Fruit fly (Drosophila melanogaster) whole organism, embryonic: ENCODE measurements around the gene TotM.

ENCODE experiments used
- ATbp ChIP-seq: fragments of 200-800 bp; sonication (Bioruptor generic); optimal IDR thresholded peaks from 2 replicates; lab custom pipeline; 2017; ENCODE audit warnings: missing biosample characterization, mild to moderate bottlenecking, missing genetic modification characterization, missing genetic modification reagents
- Atf-2 ChIP-seq: fragments of 200-800 bp; sonication (Bioruptor generic); optimal IDR thresholded peaks from 2 replicates; lab custom pipeline; 2016; ENCODE audit warnings: missing biosample characterization, missing genetic modification characterization
- Bdp1 ChIP-seq: fragments of 200-800 bp; sonication (Bioruptor generic); optimal IDR thresholded peaks from 3 replicates; lab custom pipeline; 2016; ENCODE audit warnings: missing biosample characterization, missing genetic modification characterization
- Blimp-1 ChIP-seq: fragments of 200-800 bp; sonication (Bioruptor generic); optimal IDR thresholded peaks from 3 replicates; lab custom pipeline; 2018; ENCODE audit warnings: missing biosample characterization, missing genetic modification characterization, mild to moderate bottlenecking, moderate library complexity, missing genetic modification reagents
- CG1024 ChIP-seq: fragments of 200-800 bp; sonication (Bioruptor generic); IDR thresholded peaks from 2 replicates; pipeline ENCODE4 v1.3.6; 2022; ENCODE audit warnings: missing biosample characterization, missing genetic modification characterization
- CG10543 ChIP-seq: fragments of 200-800 bp; sonication (Bioruptor generic); optimal IDR thresholded peaks from 3 replicates; lab custom pipeline; 2017; ENCODE audit warnings: missing biosample characterization, mild to moderate bottlenecking, missing genetic modification characterization, moderate library complexity
- CG11093 ChIP-seq: fragments of 200-800 bp; sonication (Bioruptor generic); IDR thresholded peaks from 3 replicates; pipeline ENCODE4 v1.3.6; 2022; ENCODE audit warnings: missing biosample characterization, missing genetic modification characterization
- CG14441 ChIP-seq: fragments of 200-800 bp; sonication (Bioruptor generic); IDR thresholded peaks from 2 replicates; pipeline ENCODE4 v1.3.6; 2022; ENCODE audit warnings: missing biosample characterization, missing genetic modification characterization
- CG14965 ChIP-seq: fragments of 200-800 bp; sonication (Bioruptor generic); optimal IDR thresholded peaks from 2 replicates; lab custom pipeline; 2016; ENCODE audit warnings: missing biosample characterization, missing genetic modification characterization, borderline replicate concordance
- CG18599 ChIP-seq: fragments of 200-800 bp; sonication (Bioruptor generic); optimal IDR thresholded peaks from 3 replicates; lab custom pipeline; 2017; ENCODE audit warnings: missing biosample characterization, missing genetic modification characterization, mild to moderate bottlenecking, moderate library complexity, missing genetic modification reagents
- CG2199 ChIP-seq: fragments of 200-800 bp; sonication (Bioruptor generic); IDR thresholded peaks from 3 replicates; pipeline ENCODE4 v1.3.6; 2022; ENCODE audit warnings: missing biosample characterization, missing genetic modification characterization
- CG3726 ChIP-seq: fragments of 200-800 bp; sonication (Bioruptor generic); IDR thresholded peaks from 3 replicates; pipeline ENCODE4, ENCODE4 v1.3.6; 2022; ENCODE audit warnings: missing biosample characterization, missing genetic modification characterization
- CG6272 ChIP-seq: fragments of 200-800 bp; sonication (Bioruptor generic); IDR thresholded peaks from 2 replicates; pipeline ENCODE4 v1.3.6; 2022; ENCODE audit warnings: missing biosample characterization, missing genetic modification characterization
- CG6791 ChIP-seq: fragments of 200-800 bp; sonication (Bioruptor generic); IDR thresholded peaks from 3 replicates; pipeline ENCODE4 v1.3.6; 2022; ENCODE audit warnings: missing biosample characterization, missing genetic modification characterization; ENCODE audit not compliant: partially characterized antibody
- CG7271 ChIP-seq: fragments of 200-800 bp; sonication (Bioruptor generic); optimal IDR thresholded peaks from 2 replicates; lab custom pipeline; 2018; ENCODE audit warnings: missing biosample characterization, mild to moderate bottlenecking, missing genetic modification characterization, moderate library complexity
- CG7357 ChIP-seq: fragments of 200-800 bp; sonication (Bioruptor generic); IDR thresholded peaks from 3 replicates; pipeline ENCODE4 v1.3.6; 2022; ENCODE audit warnings: missing biosample characterization, missing genetic modification characterization
- CG8089 ChIP-seq: fragments of 200-800 bp; sonication (Bioruptor generic); optimal IDR thresholded peaks from 3 replicates; lab custom pipeline; 2016; ENCODE audit warnings: missing biosample characterization, missing genetic modification characterization
- CG8281 ChIP-seq: fragments of 200-800 bp; sonication (Bioruptor generic); optimal IDR thresholded peaks from 2 replicates; lab custom pipeline; 2018; ENCODE audit warnings: missing biosample characterization, mild to moderate bottlenecking, missing genetic modification characterization, moderate library complexity
- CG8765 ChIP-seq: fragments of 200-800 bp; sonication (Bioruptor generic); IDR thresholded peaks from 2 replicates; pipeline ENCODE4 v1.3.6; 2022; ENCODE audit warnings: missing biosample characterization, missing genetic modification characterization
- CG9437 ChIP-seq: fragments of 200-800 bp; sonication (Bioruptor generic); optimal IDR thresholded peaks from 2 replicates; lab custom pipeline; 2018; ENCODE audit warnings: missing biosample characterization, mild to moderate bottlenecking, missing genetic modification characterization
- CTCF ChIP-seq: fragments of 200-800 bp; sonication (Bioruptor generic); optimal IDR thresholded peaks from 2 replicates; lab custom pipeline; 2017; ENCODE audit warnings: missing biosample characterization, mild to moderate bottlenecking, missing genetic modification characterization, moderate library complexity
- D19B ChIP-seq: fragments of 200-800 bp; sonication (Bioruptor generic); optimal IDR thresholded peaks from 2 replicates; lab custom pipeline; 2017; ENCODE audit warnings: missing biosample characterization, mild to moderate bottlenecking, missing genetic modification characterization
- Hey ChIP-seq: fragments of 200-800 bp; sonication (Bioruptor generic); optimal IDR thresholded peaks from 3 replicates; lab custom pipeline; 2018; ENCODE audit warnings: missing biosample characterization, mild to moderate bottlenecking, missing genetic modification characterization
- Lim3 ChIP-seq: fragments of 200-800 bp; sonication (Bioruptor generic); IDR thresholded peaks from 2 replicates; pipeline ENCODE4 v1.3.6; 2022; ENCODE audit warnings: missing biosample characterization, missing genetic modification characterization
- NC2α ChIP-seq: fragments of 200-800 bp; sonication (Bioruptor generic); optimal IDR thresholded peaks from 2 replicates; lab custom pipeline; 2016; ENCODE audit warnings: missing biosample characterization, missing genetic modification characterization
- Pdp1 ChIP-seq, 2 experiments: fragments of 200-800 bp; sonication (Bioruptor generic); optimal IDR thresholded peaks; 3 replicates each; lab custom pipeline; 2016; ENCODE audit warnings: missing biosample characterization in 2 of 2, missing genetic modification characterization in 2 of 2, mild to moderate bottlenecking in 1 of 2, moderate library complexity in 1 of 2
- Rfx ChIP-seq: fragments of 200-800 bp; sonication (Bioruptor generic); IDR thresholded peaks from 2 replicates; pipeline ENCODE4 v1.3.6; 2022; ENCODE audit warnings: missing biosample characterization, missing genetic modification characterization
- Scr ChIP-seq: fragments of 200-800 bp; sonication (Bioruptor generic); IDR thresholded peaks from 2 replicates; pipeline ENCODE4 v1.3.6; 2022; ENCODE audit warnings: missing biosample characterization, missing genetic modification characterization; ENCODE audit not compliant: partially characterized antibody
- TFAM ChIP-seq: fragments of 200-800 bp; sonication (Bioruptor generic); optimal IDR thresholded peaks from 2 replicates; lab custom pipeline; 2017; ENCODE audit warnings: missing biosample characterization, missing genetic modification characterization, inconsistent platforms
- abd-A ChIP-seq: fragments of 200-800 bp; sonication (Bioruptor generic); optimal IDR thresholded peaks from 3 replicates; lab custom pipeline; 2019; ENCODE audit warnings: missing biosample characterization, mild to moderate bottlenecking, missing genetic modification characterization, moderate library complexity
- aop ChIP-seq: fragments of 200-800 bp; sonication (Bioruptor generic); IDR thresholded peaks from 2 replicates; pipeline ENCODE4 v1.3.6; 2022; ENCODE audit warnings: missing biosample characterization, missing genetic modification characterization
- chm ChIP-seq: fragments of 200-800 bp; sonication (Bioruptor generic); IDR thresholded peaks from 2 replicates; pipeline ENCODE4 v1.3.6; 2022; ENCODE audit warnings: missing biosample characterization, missing genetic modification characterization
- ci ChIP-seq: fragments of 200-800 bp; sonication (Bioruptor generic); IDR thresholded peaks from 3 replicates; pipeline ENCODE4 v1.3.6; 2022; ENCODE audit warnings: missing biosample characterization, missing genetic modification characterization
- cwo ChIP-seq: fragments of 200-800 bp; sonication (Bioruptor generic); optimal IDR thresholded peaks from 3 replicates; lab custom pipeline; 2017; ENCODE audit warnings: missing biosample characterization, missing genetic modification characterization, mild to moderate bottlenecking, moderate library complexity, missing genetic modification reagents
- dm ChIP-seq: fragments of 200-800 bp; sonication (Bioruptor generic); optimal IDR thresholded peaks from 3 replicates; lab custom pipeline; 2016; ENCODE audit warnings: missing biosample characterization, missing genetic modification characterization
- ftz-f1 ChIP-seq: fragments of 200-800 bp; sonication (Bioruptor generic); optimal IDR thresholded peaks from 2 replicates; lab custom pipeline; 2016; ENCODE audit warnings: missing biosample characterization, missing genetic modification characterization
- gce ChIP-seq: fragments of 200-800 bp; sonication (Bioruptor generic); IDR thresholded peaks from 3 replicates; pipeline ENCODE4 v1.3.6; 2022; ENCODE audit warnings: missing biosample characterization, missing genetic modification characterization
- grau ChIP-seq: fragments of 200-800 bp; optimal IDR thresholded peaks from 3 replicates; lab custom pipeline; 2019; ENCODE audit warnings: missing biosample characterization, mild to moderate bottlenecking, missing genetic modification characterization, moderate library complexity
- her ChIP-seq: fragments of 200-800 bp; sonication (Bioruptor generic); optimal IDR thresholded peaks from 2 replicates; lab custom pipeline; 2016; ENCODE audit warnings: missing biosample characterization, missing genetic modification characterization
- kni ChIP-seq: fragments of 200-800 bp; sonication (Bioruptor generic); optimal IDR thresholded peaks from 3 replicates; lab custom pipeline; 2017; ENCODE audit warnings: mild to moderate bottlenecking, missing biosample characterization, missing genetic modification reagents, missing genetic modification characterization
- lbe ChIP-seq: fragments of 200-800 bp; sonication (Bioruptor generic); optimal IDR thresholded peaks from 2 replicates; lab custom pipeline; 2016; ENCODE audit warnings: missing biosample characterization, mild to moderate bottlenecking, missing genetic modification characterization
- prd ChIP-seq, 3 experiments: fragments of >200 bp in 2 of 3; fragments of 200-800 bp in 1 of 3; sonication (Bioruptor generic) in 1 of 3; optimal IDR thresholded peaks in 2 of 3; IDR thresholded peaks in 1 of 3; 2 replicates in 2 of 3; 3 replicates in 1 of 3; pipeline versions ENCODE4 v1.3.6 to Lab custom; 2017 to 2022; ENCODE audit warnings: missing biosample characterization in 1 of 3, missing genetic modification characterization in 1 of 3
- psq ChIP-seq: fragments of 200-800 bp; sonication (Bioruptor generic); optimal IDR thresholded peaks from 2 replicates; lab custom pipeline; 2017; ENCODE audit warnings: missing biosample characterization, missing genetic modification characterization
- sisA ChIP-seq: fragments of 200-800 bp; sonication (Bioruptor generic); IDR thresholded peaks from 2 replicates; pipeline ENCODE4 v1.3.6; 2022; ENCODE audit warnings: missing biosample characterization, missing genetic modification characterization
- slbo ChIP-seq: fragments of 200-800 bp; sonication (Bioruptor generic); IDR thresholded peaks from 2 replicates; pipeline ENCODE4 v1.3.6; 2022; ENCODE audit warnings: missing biosample characterization, missing genetic modification characterization
- slou ChIP-seq: fragments of 200-800 bp; sonication (Bioruptor generic); optimal IDR thresholded peaks from 3 replicates; lab custom pipeline; 2016; ENCODE audit warnings: missing biosample characterization, missing genetic modification characterization
- sob ChIP-seq: fragments of 200-800 bp; sonication (Bioruptor generic); IDR thresholded peaks from 2 replicates; pipeline ENCODE4 v1.3.6; 2022; ENCODE audit warnings: missing biosample characterization, missing genetic modification characterization
- sr ChIP-seq: fragments of 200-800 bp; sonication (Bioruptor generic); IDR thresholded peaks from 3 replicates; pipeline ENCODE4 v1.3.6; 2022; ENCODE audit warnings: missing biosample characterization, missing genetic modification characterization
- ttk ChIP-seq: fragments of 200-800 bp; sonication (Bioruptor generic); IDR thresholded peaks from 2 replicates; pipeline ENCODE4 v2.1.2; 2022; ENCODE audit warnings: missing biosample characterization, missing genetic modification characterization

Gene TotM

dm6 chr2L:5300785-5301616 lies 28.7 kb upstream of the TotM start:
- TF ChIP-seq ttk, result peak; percentile 78
- TF ChIP-seq CG3726 (GFP tag; lab: Robert Waterston, UW), result no peak
- TF ChIP-seq chm (GFP tag; lab: Robert Waterston, UW), result 0 out of 2 replicates have a peak, but pooled peaks have one; percentile 27
- TF ChIP-seq sr (GFP tag; lab: Robert Waterston, UW), result no peak
- TF ChIP-seq dm (GFP tag; lab: Kevin White, UChicago), result peak; percentile 35
- TF ChIP-seq CG14441 (GFP tag; lab: Robert Waterston, UW), result no peak
- no peak for TF ChIP-seq NC2α (GFP tag; lab: Kevin White, UChicago)
- TF ChIP-seq CG8765 (GFP tag; lab: Robert Waterston, UW), result no peak
- TF ChIP-seq ftz-f1 (GFP tag; lab: Kevin White, UChicago), result no peak
- no peak for TF ChIP-seq TFAM (GFP tag; lab: Kevin White, UChicago)
- TF ChIP-seq CG14965 (GFP tag; lab: Kevin White, UChicago), result no peak
- peak; percentile 82 for TF ChIP-seq CG6791 (GFP tag; lab: Robert Waterston, UW)
- no peak for TF ChIP-seq CG7357 (GFP tag; lab: Robert Waterston, UW)
- TF ChIP-seq CG18599, result peak; percentile 20
- no peak for TF ChIP-seq Bdp1 (GFP tag; lab: Kevin White, UChicago)
- peak; percentile 4; the same call in 1 of the 3 replicates for TF ChIP-seq ci (GFP tag; lab: Robert Waterston, UW)
- TF ChIP-seq her (GFP tag; lab: Kevin White, UChicago), result no peak
- no peak for TF ChIP-seq psq
- TF ChIP-seq gce (GFP tag; lab: Robert Waterston, UW), result no peak
- TF ChIP-seq CG8281 (tag; lab: Kevin White, UChicago), result no peak
- no peak for TF ChIP-seq D19B
- TF ChIP-seq CG1024, result no peak
- TF ChIP-seq cwo, result peak; percentile 92
- no peak for TF ChIP-seq ATbp (GFP tag; lab: Kevin White, UChicago)
- TF ChIP-seq slou (GFP tag; lab: Kevin White, UChicago), result no peak
- no peak for TF ChIP-seq Scr (GFP tag; lab: Robert Waterston, UW)
- TF ChIP-seq CG10543, result peak; percentile 35
- TF ChIP-seq sob (GFP tag; lab: Robert Waterston, UW), result 0 out of 2 replicates have a peak, but pooled peaks have one; percentile 11
- no peak for TF ChIP-seq CG2199 (GFP tag; lab: Robert Waterston, UW)
- TF ChIP-seq CG11093 (GFP tag; lab: Robert Waterston, UW), result no peak
- TF ChIP-seq CG8089 (GFP tag; lab: Kevin White, UChicago), result no peak
- no peak for TF ChIP-seq aop (GFP tag; lab: Robert Waterston, UW)
- no peak for TF ChIP-seq lbe (GFP tag; lab: Kevin White, UChicago)
- peak; percentile 10 for TF ChIP-seq abd-A (tag; lab: Kevin White, UChicago)
- TF ChIP-seq CTCF (GFP tag; lab: Kevin White, UChicago), result peak; percentile 70
- TF ChIP-seq Hey (tag; lab: Kevin White, UChicago), result no peak
- TF ChIP-seq grau (tag; lab: Kevin White, UChicago), result no peak
- TF ChIP-seq sisA (GFP tag; lab: Robert Waterston, UW), result no peak
- TF ChIP-seq Blimp-1 (GFP tag; lab: Kevin White, UChicago), result peak; percentile 69
- no peak for TF ChIP-seq Rfx (GFP tag; lab: Robert Waterston, UW)
- no peak for TF ChIP-seq prd (optimal IDR thresholded peaks at IDR 0.05; lab: Kevin White, UChicago)
- 0 out of 3 replicates have a peak, but pooled peaks have one; percentile 8 for TF ChIP-seq prd (GFP tag; IDR thresholded peaks at IDR 0.05; lab: Robert Waterston, UW)
- TF ChIP-seq slbo (GFP tag; lab: Robert Waterston, UW), result 0 out of 2 replicates have a peak, but pooled peaks have one; percentile 4
- no peak for TF ChIP-seq CG6272 (GFP tag; lab: Robert Waterston, UW)
- no peak for TF ChIP-seq CG9437 (GFP tag; lab: Kevin White, UChicago)
- no peak for TF ChIP-seq CG7271 (tag; lab: Kevin White, UChicago)
- no peak for TF ChIP-seq Lim3
- TF ChIP-seq Atf-2, result no peak
- peak; percentile 95 for TF ChIP-seq kni (GFP tag; lab: Kevin White, UChicago)
- peak in 1 of 2 experiments; percentile 77 for TF ChIP-seq Pdp1 (GFP tag; optimal IDR thresholded peaks at IDR 0.05; lab: Kevin White, UChicago)
